Fruit fly (Drosophila melanogaster): ENCODE results near the gene Myo10A.

dm6 chrX:10905467-10905866, 25.2 kb upstream of the Myo10A start, which contains the start of gene CG43901:
- TF ChIP-seq psq (optimal IDR thresholded peaks at IDR 0.05) (no peak), pan (optimal IDR thresholded peaks at IDR 0.05) (no peak), usp (GFP tag; optimal IDR thresholded peaks at IDR 0.05) (no peak), EcR (GFP tag; optimal IDR thresholded peaks at IDR 0.05) (no peak)
